Worm (Caenorhabditis elegans): Measurements from ENCODE around the gene rol-3.

Gene rol-3

ce11 chrV:8239928-8240327 lies 1.7 kb upstream of the rol-3 start, which contains the start of gene C16D9.3:
TSS of gene C16D9.3 (minus strand) at chrV:8240028.
- TF ChIP-seq nhr-28 (tag; optimal IDR thresholded peaks at IDR 0.05) (no peak), snpc-4 (tag; optimal IDR thresholded peaks at IDR 0.05) (no peak), ham-2 (GFP tag; optimal IDR thresholded peaks at IDR 0.05) (no peak), flh-1 (GFP tag; optimal IDR thresholded peaks at IDR 0.05) (no peak), lsy-2 (tag; optimal IDR thresholded peaks at IDR 0.05) (no peak)

- TF ChIP-seq snpc-4 (tag; optimal IDR thresholded peaks at IDR 0.05): no peak
- TF ChIP-seq lin-32 (GFP tag; optimal IDR thresholded peaks at IDR 0.05): peak; percentile 18
- TF ChIP-seq hlh-1 (tag; optimal IDR thresholded peaks at IDR 0.05): peak; percentile 71
- peak; percentile 46 for TF ChIP-seq cnd-1 (tag; optimal IDR thresholded peaks at IDR 0.05)
- peak; percentile 74 for TF ChIP-seq ceh-83 (GFP tag; optimal IDR thresholded peaks at IDR 0.05)
- no peak for TF ChIP-seq elt-3 (tag; optimal IDR thresholded peaks at IDR 0.05)
- TF ChIP-seq ham-2 (GFP tag; optimal IDR thresholded peaks at IDR 0.05): peak; percentile 45
- peak; percentile 57 for TF ChIP-seq M03D4.4 (tag; optimal IDR thresholded peaks at IDR 0.05)
- TF ChIP-seq unc-62 (GFP tag; optimal IDR thresholded peaks at IDR 0.05): no peak
- TF ChIP-seq drap-1 (GFP tag; optimal IDR thresholded peaks at IDR 0.05): peak; percentile 45
These were observed 2.9 kb downstream of the rol-3 start for ce11 chrV:8235331-8235730.

ce11 chrV:8230056-8230455 lies 8.2 kb downstream of the rol-3 start:
- TF ChIP-seq ceh-83 (GFP tag; optimal IDR thresholded peaks at IDR 0.05): peak; percentile 68
- no peak for TF ChIP-seq elt-3 (tag; optimal IDR thresholded peaks at IDR 0.05)
- no peak for TF ChIP-seq nhr-12 (tag; optimal IDR thresholded peaks at IDR 0.05)
- TF ChIP-seq ces-1 (GFP tag; optimal IDR thresholded peaks at IDR 0.05): no peak
- TF ChIP-seq bed-3 (GFP tag; optimal IDR thresholded peaks at IDR 0.05): no peak
- peak; percentile 38 for TF ChIP-seq unc-120 (tag; optimal IDR thresholded peaks at IDR 0.05; ENCODE audit: poor library complexity, severe bottlenecking)
- peak; percentile 11 for TF ChIP-seq drap-1 (GFP tag; optimal IDR thresholded peaks at IDR 0.05)
- peak; percentile 5 for TF ChIP-seq M03D4.4 (tag; optimal IDR thresholded peaks at IDR 0.05)

- peak; percentile 23 for TF ChIP-seq mep-1 (tag; optimal IDR thresholded peaks at IDR 0.05)
- no peak for TF ChIP-seq mls-2 (tag; optimal IDR thresholded peaks at IDR 0.05)
- no peak for TF ChIP-seq nhr-12 (tag; optimal IDR thresholded peaks at IDR 0.05)
- peak; percentile 8 for TF ChIP-seq cnd-1 (tag; optimal IDR thresholded peaks at IDR 0.05)
- TF ChIP-seq lsy-2 (tag; optimal IDR thresholded peaks at IDR 0.05): peak; percentile 39
- no peak for TF ChIP-seq ceh-83 (GFP tag; optimal IDR thresholded peaks at IDR 0.05)
- no peak for TF ChIP-seq blmp-1 (tag; optimal IDR thresholded peaks at IDR 0.05)
- TF ChIP-seq nhr-28 (tag; optimal IDR thresholded peaks at IDR 0.05): no peak
- TF ChIP-seq pha-4 (tag; optimal IDR thresholded peaks at IDR 0.05): peak; percentile 39
- no peak for TF ChIP-seq elt-1 (tag; optimal IDR thresholded peaks at IDR 0.05; ENCODE audit: borderline replicate concordance, insufficient read depth)
- no peak for TF ChIP-seq ham-2 (GFP tag; optimal IDR thresholded peaks at IDR 0.05)
- TF ChIP-seq M03D4.4 (tag; optimal IDR thresholded peaks at IDR 0.05): no peak
- peak; percentile 31 for TF ChIP-seq sptf-1 (tag; optimal IDR thresholded peaks at IDR 0.05)
- peak; percentile 4 for TF ChIP-seq hlh-1 (tag; optimal IDR thresholded peaks at IDR 0.05)
- TF ChIP-seq unc-120 (tag; optimal IDR thresholded peaks at IDR 0.05; ENCODE audit: poor library complexity, severe bottlenecking): peak; percentile 95
- no peak for TF ChIP-seq flh-1 (GFP tag; optimal IDR thresholded peaks at IDR 0.05)
- TF ChIP-seq ceh-39 (tag; optimal IDR thresholded peaks at IDR 0.05): peak; percentile 39
- peak; percentile 83 for TF ChIP-seq drap-1 (GFP tag; optimal IDR thresholded peaks at IDR 0.05)
- TF ChIP-seq lin-13 (tag; optimal IDR thresholded peaks at IDR 0.05): peak; percentile 17
These were observed 9.5 kb downstream of the rol-3 start for ce11 chrV:8228712-8229119.

- no peak for TF ChIP-seq elt-1 (tag; optimal IDR thresholded peaks at IDR 0.05; ENCODE audit: borderline replicate concordance, insufficient read depth)
- no peak for TF ChIP-seq blmp-1 (tag; optimal IDR thresholded peaks at IDR 0.05)
- no peak for TF ChIP-seq drap-1 (GFP tag; optimal IDR thresholded peaks at IDR 0.05)
- TF ChIP-seq pha-4 (tag; optimal IDR thresholded peaks at IDR 0.05): no peak
- TF ChIP-seq elt-3 (tag; optimal IDR thresholded peaks at IDR 0.05): no peak
- TF ChIP-seq flh-1 (GFP tag; optimal IDR thresholded peaks at IDR 0.05): no peak
- TF ChIP-seq unc-120 (tag; optimal IDR thresholded peaks at IDR 0.05; ENCODE audit: poor library complexity, severe bottlenecking): no peak
- TF ChIP-seq hlh-1 (tag; optimal IDR thresholded peaks at IDR 0.05): no peak
- TF ChIP-seq unc-39 (tag; optimal IDR thresholded peaks at IDR 0.05): no peak
- no peak for TF ChIP-seq sem-2 (GFP tag; optimal IDR thresholded peaks at IDR 0.05)
- TF ChIP-seq nhr-237 (tag; optimal IDR thresholded peaks at IDR 0.05): no peak
These were observed 11.4 kb downstream of the rol-3 start, which contains the start of gene K07C11.10 for ce11 chrV:8226812-8227211. TSS of gene K07C11.10 (minus strand) at chrV:8226912.

- TF ChIP-seq elt-3 (tag; optimal IDR thresholded peaks at IDR 0.05) (no peak), ceh-39 (tag; optimal IDR thresholded peaks at IDR 0.05) (no peak), mab-5 (tag; optimal IDR thresholded peaks at IDR 0.05) (no peak), nhr-28 (tag; optimal IDR thresholded peaks at IDR 0.05) (no peak), flh-1 (GFP tag; optimal IDR thresholded peaks at IDR 0.05) (no peak), ces-1 (GFP tag; optimal IDR thresholded peaks at IDR 0.05) (no peak), mep-1 (tag; optimal IDR thresholded peaks at IDR 0.05) (no peak), tbx-8 (GFP tag; optimal IDR thresholded peaks at IDR 0.05) (no peak), lin-13 (tag; optimal IDR thresholded peaks at IDR 0.05) (no peak), blmp-1 (tag; optimal IDR thresholded peaks at IDR 0.05) (no peak), pha-4 (tag; optimal IDR thresholded peaks at IDR 0.05) (no peak), ham-2 (GFP tag; optimal IDR thresholded peaks at IDR 0.05) (no peak), unc-39 (tag; optimal IDR thresholded peaks at IDR 0.05) (no peak), elt-1 (tag; optimal IDR thresholded peaks at IDR 0.05; ENCODE audit: borderline replicate concordance, insufficient read depth) (no peak), ztf-11 (tag; optimal IDR thresholded peaks at IDR 0.05) (no peak)
These were observed 13.6 kb downstream of the rol-3 start, which contains the start of gene pax-1 for ce11 chrV:8224634-8225033. TSS of gene pax-1 (plus strand) at chrV:8224934.

Data from whole organism, mixed stage, embryonic.